Worm (Caenorhabditis elegans) whole organism, mixed stage, embryonic: ENCODE data around the gene B0432.7.

Experiments
- blmp-1 ChIP-seq: fragments of 150-350 bp; optimal IDR thresholded peaks from 2 replicates; lab custom pipeline; 2014; ENCODE audit warnings: missing biosample characterization, missing genetic modification characterization
- elt-1 ChIP-seq: sonication (generic microtip); optimal IDR thresholded peaks from 2 replicates; lab custom pipeline; 2017; ENCODE audit warnings: missing genetic modification characterization, mild to moderate bottlenecking, missing compliant biosample characterization, antibody characterized with exemption, moderate library complexity, borderline replicate concordance; ENCODE audit not compliant: insufficient read depth
- elt-3 ChIP-seq: fragments of 150-350 bp; optimal IDR thresholded peaks from 2 replicates; lab custom pipeline; 2014; ENCODE audit warnings: missing biosample characterization, missing genetic modification characterization
- lsy-2 ChIP-seq: fragments of 150-350 bp; optimal IDR thresholded peaks from 2 replicates; lab custom pipeline; 2014; ENCODE audit warnings: missing biosample characterization, missing genetic modification characterization
- mab-5 ChIP-seq: fragments of 150-350 bp; optimal IDR thresholded peaks from 2 replicates; lab custom pipeline; 2014; ENCODE audit warnings: missing biosample characterization, missing genetic modification characterization
- nhr-12 ChIP-seq: fragments of 150-350 bp; optimal IDR thresholded peaks from 2 replicates; lab custom pipeline; 2014; ENCODE audit warnings: missing biosample characterization, missing genetic modification characterization
- nhr-237 ChIP-seq: fragments of 150-350 bp; optimal IDR thresholded peaks from 2 replicates; lab custom pipeline; 2014; ENCODE audit warnings: missing biosample characterization, missing genetic modification characterization
- nhr-76 ChIP-seq: sonication (generic microtip); optimal IDR thresholded peaks from 2 replicates; lab custom pipeline; 2017; ENCODE audit warnings: missing biosample characterization, missing genetic modification characterization
- pha-4 ChIP-seq: fragments of 150-350 bp; optimal IDR thresholded peaks from 2 replicates; lab custom pipeline; 2018; ENCODE audit warnings: missing biosample characterization, missing genetic modification reagents, missing genetic modification characterization
- unc-62 ChIP-seq: fragments of 150-350 bp; optimal IDR thresholded peaks from 2 replicates; lab custom pipeline; 2014; ENCODE audit warnings: missing biosample characterization, missing genetic modification reagents, missing genetic modification characterization
- zip-8 ChIP-seq: fragments of 150-350 bp; optimal IDR thresholded peaks from 2 replicates; lab custom pipeline; 2014; ENCODE audit warnings: missing biosample characterization, missing genetic modification characterization

DNA sequence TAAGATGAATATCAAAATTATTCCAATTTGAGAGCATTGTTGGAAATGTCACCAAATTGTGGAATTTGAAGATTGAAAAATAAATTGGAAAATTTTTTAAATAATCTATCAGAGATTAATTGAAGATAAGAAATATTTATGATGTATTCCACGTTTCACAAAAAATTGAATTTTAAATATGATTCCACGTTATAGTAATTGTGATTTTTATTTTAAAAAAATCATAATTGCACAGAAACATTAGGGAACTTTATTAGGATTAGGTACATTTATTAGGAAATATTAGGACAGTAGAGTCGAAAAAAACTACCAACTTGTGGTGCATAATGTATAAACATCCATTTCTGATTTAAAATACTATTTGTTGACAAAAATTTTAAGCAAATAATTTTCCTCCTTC lies 20.8 kb upstream of the B0432.7 start, which contains the start of gene B0432.11:
- no peak for TF ChIP-seq blmp-1 (tag; lab: Kevin White, UChicago)
- no peak for TF ChIP-seq zip-8 (tag; lab: Kevin White, UChicago)
- TF ChIP-seq lsy-2 (tag; lab: Kevin White, UChicago): no peak
- no peak for TF ChIP-seq nhr-12 (tag; lab: Kevin White, UChicago)
- TF ChIP-seq nhr-237 (tag; lab: Kevin White, UChicago): no peak
- no peak for TF ChIP-seq pha-4 (tag; lab: Kevin White, UChicago)
- TF ChIP-seq elt-3 (tag; lab: Kevin White, UChicago): no peak
- no peak for TF ChIP-seq unc-62 (GFP tag; lab: Kevin White, UChicago)
- no peak for TF ChIP-seq nhr-76 (tag; lab: Kevin White, UChicago)
- no peak for TF ChIP-seq elt-1 (tag; lab: Kevin White, UChicago)
- no peak for TF ChIP-seq mab-5 (tag; lab: Kevin White, UChicago)
